Worm (Caenorhabditis elegans) whole organism, young adult: ENCODE results near the gene slc-36.2.

Experiments
- B0019.2 ChIP-seq: fragments of 200-800 bp; sonication (Bioruptor generic); conservative IDR thresholded peaks from 2 replicates; pipeline ENCODE4 v1.3.6; 2022; ENCODE audit warnings: missing genetic modification reagents, missing genetic modification characterization, missing compliant biosample characterization
- F22D6.2 ChIP-seq: sonication (generic microtip); optimal IDR thresholded peaks from 2 replicates; lab custom pipeline; 2016; ENCODE audit warnings: mild to moderate bottlenecking, missing genetic modification characterization, missing compliant biosample characterization
- F33H1.4 ChIP-seq: fragments of 200-800 bp; sonication (Bioruptor generic); IDR thresholded peaks from 2 replicates; pipeline ENCODE4 v1.3.6; 2022; ENCODE audit warnings: missing genetic modification reagents, missing genetic modification characterization, missing compliant biosample characterization
- K11D2.4 ChIP-seq: fragments of 200-800 bp; sonication (Bioruptor generic); IDR thresholded peaks from 2 replicates; pipeline ENCODE4 v1.3.6; 2022; ENCODE audit warnings: missing genetic modification reagents, missing genetic modification characterization, missing compliant biosample characterization
- ama-1 ChIP-seq, 3 experiments: fragments of 150-350 bp in 1 of 3; sonication (generic microtip) in 2 of 3; optimal IDR thresholded peaks; 2 replicates each; lab custom pipeline; 2014 to 2018; ENCODE audit warnings: missing biosample characterization in 2 of 3, missing genetic modification characterization in 2 of 3, missing genetic modification reagents in 2 of 3
- aptf-2 ChIP-seq: fragments of 200-800 bp; sonication (Bioruptor generic); conservative IDR thresholded peaks from 2 replicates; pipeline ENCODE4 v1.3.6; 2022; ENCODE audit warnings: missing genetic modification reagents, missing genetic modification characterization, missing compliant biosample characterization
- atf-7 ChIP-seq: sonication (generic microtip); optimal IDR thresholded peaks from 2 replicates; lab custom pipeline; 2017; ENCODE audit warnings: mild to moderate bottlenecking, missing genetic modification characterization, missing compliant biosample characterization
- bed-1 ChIP-seq: fragments of 200-800 bp; sonication (Bioruptor generic); IDR thresholded peaks from 2 replicates; pipeline ENCODE4 v1.3.6; 2022; ENCODE audit warnings: missing genetic modification reagents, missing genetic modification characterization, missing compliant biosample characterization
- bed-2 ChIP-seq: fragments of 200-800 bp; sonication (Bioruptor generic); IDR thresholded peaks from 2 replicates; pipeline ENCODE4 v1.3.6; 2022; ENCODE audit warnings: missing genetic modification reagents, missing genetic modification characterization, missing compliant biosample characterization
- ceh-100 ChIP-seq: fragments of 200-800 bp; sonication (Bioruptor generic); IDR thresholded peaks from 2 replicates; pipeline ENCODE4 v1.3.6; 2022; ENCODE audit warnings: missing genetic modification reagents, missing genetic modification characterization, missing compliant biosample characterization
- ceh-40 ChIP-seq: fragments of 200-800 bp; sonication (Bioruptor generic); IDR thresholded peaks from 2 replicates; pipeline ENCODE4 v1.3.6; 2022; ENCODE audit warnings: missing genetic modification characterization, missing compliant biosample characterization
- die-1 ChIP-seq: sonication (generic microtip); optimal IDR thresholded peaks from 2 replicates; lab custom pipeline; 2016; ENCODE audit warnings: missing genotype, mild to moderate bottlenecking, missing genetic modification characterization, missing compliant biosample characterization
- dpl-1 ChIP-seq: fragments of 150-350 bp; optimal IDR thresholded peaks from 2 replicates; lab custom pipeline; 2014; ENCODE audit warnings: missing biosample characterization, missing genetic modification reagents, missing genetic modification characterization
- efl-1 ChIP-seq: fragments of 150-350 bp; optimal IDR thresholded peaks from 2 replicates; lab custom pipeline; 2014; ENCODE audit warnings: missing biosample characterization, missing genetic modification reagents, missing genetic modification characterization
- ets-4 ChIP-seq: fragments of 200-800 bp; sonication (Bioruptor generic); optimal IDR thresholded peaks from 2 replicates; lab custom pipeline; 2018; ENCODE audit warnings: mild to moderate bottlenecking, missing genetic modification characterization, missing compliant biosample characterization
- fkh-3 ChIP-seq: sonication (generic microtip); optimal IDR thresholded peaks from 2 replicates; lab custom pipeline; 2016; ENCODE audit warnings: mild to moderate bottlenecking, missing genetic modification characterization, missing compliant biosample characterization
- hmg-1.2 ChIP-seq: fragments of 200-800 bp; sonication (Bioruptor generic); IDR thresholded peaks from 2 replicates; pipeline ENCODE4 v1.3.6; 2022; ENCODE audit warnings: missing genetic modification reagents, missing genetic modification characterization, missing compliant biosample characterization
- hmg-20 ChIP-seq: fragments of 200-800 bp; sonication (Bioruptor generic); IDR thresholded peaks from 2 replicates; pipeline ENCODE4 v1.3.6; 2022; ENCODE audit warnings: missing genetic modification reagents, missing genetic modification characterization, missing compliant biosample characterization
- lag-1 ChIP-seq: fragments of 200-800 bp; sonication (Bioruptor generic); IDR thresholded peaks from 2 replicates; pipeline ENCODE4 v1.3.6; 2022; ENCODE audit warnings: missing genetic modification reagents, missing genetic modification characterization, missing compliant biosample characterization
- let-526 ChIP-seq: fragments of 200-800 bp; sonication (Bioruptor generic); IDR thresholded peaks from 2 replicates; pipeline ENCODE4 v1.3.6; 2022; ENCODE audit warnings: missing genetic modification reagents, missing genetic modification characterization, missing compliant biosample characterization
- lin-26 ChIP-seq: fragments of 200-800 bp; sonication (Bioruptor generic); IDR thresholded peaks from 2 replicates; pipeline ENCODE4 v1.3.6; 2022; ENCODE audit warnings: missing genetic modification reagents, missing genetic modification characterization, missing compliant biosample characterization
- lsl-1 ChIP-seq: fragments of 200-800 bp; sonication (Bioruptor generic); optimal IDR thresholded peaks from 2 replicates; lab custom pipeline; 2018; ENCODE audit warnings: mild to moderate bottlenecking, missing genetic modification characterization, moderate library complexity, missing compliant biosample characterization
- madf-3 ChIP-seq: fragments of 200-800 bp; sonication (Bioruptor generic); IDR thresholded peaks from 2 replicates; pipeline ENCODE4 v1.3.6; 2022; ENCODE audit warnings: missing genetic modification reagents, missing genetic modification characterization, missing compliant biosample characterization
- madf-8 ChIP-seq: fragments of 200-800 bp; sonication (Bioruptor generic); conservative IDR thresholded peaks from 2 replicates; pipeline ENCODE4 v1.3.6; 2022; ENCODE audit warnings: missing genetic modification reagents, missing genetic modification characterization, missing compliant biosample characterization
- mcd-1 ChIP-seq: fragments of 200-800 bp; sonication (Bioruptor generic); IDR thresholded peaks from 2 replicates; pipeline ENCODE4 v1.3.6; 2022; ENCODE audit warnings: missing genetic modification reagents, missing genetic modification characterization, missing compliant biosample characterization
- mel-28 ChIP-seq: sonication (generic microtip); optimal IDR thresholded peaks from 2 replicates; lab custom pipeline; 2016; ENCODE audit warnings: borderline replicate concordance, mild to moderate bottlenecking, missing genetic modification characterization, missing compliant biosample characterization
- nhr-80 ChIP-seq: sonication (generic microtip); optimal IDR thresholded peaks from 2 replicates; lab custom pipeline; 2016; ENCODE audit warnings: missing genetic modification characterization, missing compliant biosample characterization
- pbrm-1 ChIP-seq: fragments of 200-800 bp; sonication (Bioruptor generic); IDR thresholded peaks from 2 replicates; pipeline ENCODE4 v1.3.6; 2022; ENCODE audit warnings: missing genetic modification reagents, missing genetic modification characterization, missing compliant biosample characterization
- pha-4 ChIP-seq: fragments of 150-350 bp; sonication (generic microtip); optimal IDR thresholded peaks from 2 replicates; lab custom pipeline; 2014; ENCODE audit warnings: missing biosample characterization, missing genetic modification reagents, missing genetic modification characterization
- sdz-38 ChIP-seq: sonication (generic microtip); optimal IDR thresholded peaks from 2 replicates; lab custom pipeline; 2016; ENCODE audit warnings: missing genotype, missing genetic modification characterization, missing compliant biosample characterization
- somi-1 ChIP-seq: fragments of 200-800 bp; sonication (Bioruptor generic); optimal IDR thresholded peaks from 2 replicates; lab custom pipeline; 2018; ENCODE audit warnings: mild to moderate bottlenecking, missing genetic modification characterization, missing compliant biosample characterization
- sptf-2 ChIP-seq: fragments of 200-800 bp; sonication (Bioruptor generic); optimal IDR thresholded peaks from 2 replicates; lab custom pipeline; 2018; ENCODE audit warnings: mild to moderate bottlenecking, missing genetic modification characterization, missing compliant biosample characterization
- unc-130 ChIP-seq: sonication (generic microtip); optimal IDR thresholded peaks from 2 replicates; lab custom pipeline; 2016; ENCODE audit warnings: missing genetic modification reagents, missing genetic modification characterization, missing compliant biosample characterization
- zim-3 ChIP-seq: sonication (generic microtip); optimal IDR thresholded peaks from 2 replicates; lab custom pipeline; 2017; ENCODE audit warnings: mild to moderate bottlenecking, missing genetic modification characterization, moderate library complexity, missing compliant biosample characterization
- ztf-22 ChIP-seq: fragments of 200-800 bp; sonication (Bioruptor generic); optimal IDR thresholded peaks from 2 replicates; lab custom pipeline; 2018; ENCODE audit warnings: mild to moderate bottlenecking, missing genetic modification characterization, moderate library complexity, missing compliant biosample characterization

slc-36.2 gene

ce11 chrII:568776-569175 is 46.4 kb downstream of the slc-36.2 start, which contains the start of gene W08F4.5:
TSS of gene W08F4.5 (minus strand) at chrII:568876.
- TF ChIP-seq ama-1 (optimal IDR thresholded peaks at IDR 0.05; lab: Kevin White, UChicago) (no peak), ama-1 (GFP tag; optimal IDR thresholded peaks at IDR 0.05; lab: Kevin White, UChicago) (no peak), ztf-22 (no peak), lin-26 (GFP tag; lab: Robert Waterston, UW) (no peak), unc-130 (GFP tag; lab: Kevin White, UChicago) (no peak), die-1 (no peak), somi-1 (no peak), pha-4 (tag; lab: Kevin White, UChicago) (no peak), mcd-1 (GFP tag; lab: Robert Waterston, UW) (no peak), bed-1 (GFP tag; lab: Robert Waterston, UW) (no peak), bed-2 (GFP tag; lab: Robert Waterston, UW) (no peak), nhr-80 (no peak), let-526 (GFP tag; lab: Robert Waterston, UW) (no peak), madf-8 (GFP tag; lab: Robert Waterston, UW) (no peak), sptf-2 (GFP tag; lab: Kevin White, UChicago) (no peak)

ce11 chrII:572010-572409 is 49.6 kb downstream of the slc-36.2 start, which contains the start of gene mlt-8:
TSS of gene mlt-8 (minus strand) at chrII:572110.
- TF ChIP-seq ceh-100 (no peak), K11D2.4 (no peak), lag-1 (GFP tag; lab: Robert Waterston, UW) (no peak), hmg-1.2 (no peak), zim-3 (tag; lab: Kevin White, UChicago) (no peak), mel-28 (tag; lab: Kevin White, UChicago) (no peak), B0019.2 (no peak), dpl-1 (no peak), pha-4 (tag; lab: Kevin White, UChicago) (no peak), sdz-38 (no peak), efl-1 (no peak), atf-7 (tag; lab: Kevin White, UChicago) (no peak), fkh-3 (tag; lab: Kevin White, UChicago) (no peak), madf-3 (GFP tag; lab: Robert Waterston, UW) (no peak), pbrm-1 (GFP tag; lab: Robert Waterston, UW) (no peak), F33H1.4 (no peak)

ce11 chrII:573580-573979 is 51.2 kb downstream of the slc-36.2 start:
- TF ChIP-seq lag-1 (GFP tag; lab: Robert Waterston, UW) (0 out of 2 replicates have a peak, but pooled peaks have one; percentile 26), aptf-2 (GFP tag; lab: Robert Waterston, UW) (0 out of 2 replicates have a peak, but pooled peaks have one; percentile 16)
- TF ChIP-seq, all 124 proteins: peak for 2; not testable (repeated sequence) for 122

- no peak for TF ChIP-seq lsl-1 (GFP tag; lab: Kevin White, UChicago)
- TF ChIP-seq ceh-40: no peak
- TF ChIP-seq madf-8 (GFP tag; lab: Robert Waterston, UW): no peak
- no peak for TF ChIP-seq F22D6.2 (tag; lab: Kevin White, UChicago)
- TF ChIP-seq hmg-20: no peak
- no peak for TF ChIP-seq unc-130 (GFP tag; lab: Kevin White, UChicago)
- no peak for TF ChIP-seq lin-26 (GFP tag; lab: Robert Waterston, UW)
- no peak for TF ChIP-seq ets-4
These were observed 51.7 kb downstream of the slc-36.2 start for ce11 chrII:574064-574463.
